Fruit fly (Drosophila melanogaster): ENCODE measurements around the gene Fur2.

dm6 chrX:16403811-16404420 is 31.0 kb downstream of the Fur2 start:
- no peak for TF ChIP-seq CG8478 (optimal IDR thresholded peaks at IDR 0.05)
- TF ChIP-seq EcR (GFP tag; optimal IDR thresholded peaks at IDR 0.05) = no peak

Data from whole organism.